Fruit fly (Drosophila melanogaster) S2 (cell line): ENCODE data around the gene CG4270.

ENCODE experiments used
- CG8478 ChIP-seq: fragments of >200 bp; optimal IDR thresholded peaks from 2 replicates; lab custom pipeline; 2018
- CTCF ChIP-seq, 2 experiments: fragments of >200 bp; optimal IDR thresholded peaks; 2 replicates each; lab custom pipeline; 2018

Gene CG4270

dm6 chr2L:2263142-2263541 is at the start of gene CG4270:
TSS of gene CG4270 (plus strand) at chr2L:2263442.
- TF ChIP-seq CTCF (optimal IDR thresholded peaks at IDR 0.05; lab: Kevin White, UChicago), result no peak
- TF ChIP-seq CG8478, result no peak

DNA sequence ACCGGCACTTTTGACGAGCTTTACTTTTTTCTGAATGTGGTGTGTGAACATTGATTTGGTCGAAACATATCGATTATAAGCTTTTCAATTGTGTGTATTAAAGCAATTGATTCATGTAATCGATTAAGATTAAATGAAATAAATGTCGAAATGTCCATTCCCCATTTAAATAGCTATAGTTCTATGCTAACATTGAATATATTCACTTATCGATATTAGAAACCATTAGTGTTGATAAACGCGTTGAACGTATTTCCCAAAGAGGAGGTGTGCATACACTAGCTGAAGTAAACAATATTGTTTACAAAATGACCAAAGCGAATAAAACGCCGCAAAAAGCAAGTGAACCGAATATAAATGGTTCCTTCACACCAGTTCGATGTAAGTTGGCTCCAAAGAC is 49.2 kb upstream of the CG4270 start, which contains the start of the genes Uch and CG34174:
Uch (minus strand) TSS at position 208 of the 400 bp plus-strand sequence.
CG34174 (plus strand) TSS at position 263 of the 400 bp plus-strand sequence.
- TF ChIP-seq CTCF (optimal IDR thresholded peaks at IDR 0.05; lab: Kevin White, UChicago) (no peak), CG8478 (no peak)

DNA sequence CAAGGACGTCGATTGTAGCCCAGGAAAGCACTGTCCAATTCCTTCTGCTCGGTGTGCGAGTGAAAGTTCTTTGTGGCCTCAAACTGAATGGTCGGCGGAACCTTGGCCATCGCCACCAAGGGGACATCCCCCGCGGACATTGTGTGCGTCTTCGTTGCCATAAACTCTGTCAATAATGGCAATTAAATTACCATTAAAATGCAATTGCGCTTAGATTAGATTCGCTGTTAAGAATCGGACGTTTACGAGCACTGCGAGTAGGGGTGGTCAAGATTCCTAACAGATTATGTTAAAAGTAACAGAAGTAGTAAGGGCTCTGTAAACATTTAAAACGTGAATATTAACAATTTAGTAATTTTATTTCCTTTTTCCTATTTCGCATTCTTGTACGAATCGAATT is 47.2 kb upstream of the CG4270 start, which contains the start of gene daed:
daed (minus strand) TSS at position 247 of the 400 bp plus-strand sequence.
- TF ChIP-seq CTCF (optimal IDR thresholded peaks at IDR 0.05; lab: Kevin White, UChicago), result no peak
- no peak for TF ChIP-seq CG8478

dm6 chr2L:2217067-2217684 is 46.1 kb upstream of the CG4270 start, which contains the start of the genes CG15386, CG42371 and mio:
TSS of gene CG15386 (minus strand) at chr2L:2217246.
TSS of gene CG42371 (minus strand) at chr2L:2217246.
TSS of gene mio (plus strand) at chr2L:2217290.
- TF ChIP-seq CG8478 (no peak), CTCF (optimal IDR thresholded peaks at IDR 0.05; lab: Kevin White, UChicago) (no peak)

DNA sequence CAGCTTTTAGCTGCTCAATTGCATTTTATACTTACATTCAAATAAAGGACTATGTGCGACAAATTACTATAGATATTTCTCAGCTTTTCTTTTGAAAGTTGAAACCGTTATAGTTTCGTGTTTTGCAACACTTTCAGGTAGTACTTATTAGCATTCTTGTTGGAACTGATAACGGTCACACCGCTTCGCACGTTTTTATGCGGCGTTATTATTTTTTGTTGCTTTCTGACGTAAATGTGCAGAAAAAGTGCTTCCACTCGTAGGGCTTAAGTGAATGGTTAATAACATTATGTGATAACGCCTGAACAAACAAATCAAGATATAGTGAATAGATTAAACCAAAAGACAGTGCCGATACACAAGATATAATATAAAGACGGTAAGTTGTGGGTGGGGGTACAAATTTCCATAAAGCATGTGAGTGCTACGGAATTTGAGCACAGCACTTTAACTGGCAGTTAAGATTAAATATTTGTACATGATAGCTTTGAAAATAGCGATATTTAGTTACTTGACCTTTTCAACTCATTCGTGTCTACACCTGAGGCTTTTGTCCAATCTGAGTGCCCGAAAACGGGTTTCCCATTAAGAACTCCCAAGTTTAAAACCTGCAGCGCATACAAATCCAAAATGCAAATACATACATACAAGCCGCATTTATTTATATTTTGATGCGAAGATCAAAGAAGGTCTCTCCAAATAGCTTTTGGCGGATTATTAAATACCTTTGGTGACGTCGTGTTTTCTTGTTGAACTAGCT is 42.5 kb upstream of the CG4270 start, which contains the start of gene papi:
papi (plus strand) TSS at position 176 of the 760 bp plus-strand sequence.
- TF ChIP-seq CTCF (optimal IDR thresholded peaks at IDR 0.05; lab: Kevin White, UChicago), result no peak
- no peak for TF ChIP-seq CG8478

DNA sequence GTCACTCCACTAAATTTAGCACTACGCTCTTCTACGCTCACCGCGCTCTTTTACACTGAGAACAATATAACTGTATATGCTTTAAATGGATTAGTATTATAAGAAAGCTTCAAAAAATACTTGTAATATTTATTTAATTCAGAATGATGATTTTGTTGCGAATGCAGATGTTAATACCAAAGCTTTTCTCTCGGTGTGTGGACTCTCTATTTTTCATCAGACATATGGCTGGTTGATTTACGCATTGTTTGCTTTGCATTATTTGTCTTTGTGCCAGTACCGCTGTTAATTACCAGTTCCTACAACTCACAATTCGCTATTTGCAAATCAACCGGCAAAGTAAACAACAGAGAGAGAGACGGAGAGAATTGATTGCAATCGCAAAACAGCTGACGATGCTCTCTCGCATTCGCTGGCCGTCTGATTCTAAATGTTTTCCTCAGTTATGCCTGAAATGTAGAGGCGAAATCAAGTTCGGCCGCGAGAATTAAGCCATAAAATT is 41.5 kb upstream of the CG4270 start:
- TF ChIP-seq CTCF (optimal IDR thresholded peaks at IDR 0.05; lab: Kevin White, UChicago), result no peak
- no peak for TF ChIP-seq CG8478

DNA sequence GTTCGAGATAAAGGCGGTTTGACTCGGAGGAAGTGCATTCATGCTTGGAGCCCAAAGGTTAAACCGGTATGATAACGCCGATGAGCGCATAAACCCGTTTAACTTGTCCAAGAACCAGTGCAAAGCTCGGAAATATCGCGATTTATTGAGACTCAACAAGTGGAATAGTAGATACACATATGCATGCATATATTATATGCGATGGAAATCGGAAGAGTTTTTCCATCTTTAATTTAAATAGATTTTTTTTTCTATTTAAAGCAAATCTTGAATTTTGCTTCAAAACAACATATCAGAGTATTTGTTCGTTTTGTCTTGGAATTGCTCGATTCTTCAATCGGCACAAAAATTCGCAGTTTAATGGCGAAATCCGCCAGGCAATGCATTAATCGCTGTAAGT is 40.9 kb upstream of the CG4270 start:
- TF ChIP-seq CG8478, result no peak
- TF ChIP-seq CTCF (optimal IDR thresholded peaks at IDR 0.05; lab: Kevin White, UChicago), result no peak

dm6 chr2L:2226259-2227121 is 36.8 kb upstream of the CG4270 start, which contains the start of the genes CG15387 and sau:
TSS of gene CG15387 (minus strand) at chr2L:2226294.
TSS of gene sau (plus strand) at chr2L:2226342.
- TF ChIP-seq CTCF (optimal IDR thresholded peaks at IDR 0.05; lab: Kevin White, UChicago) (no peak), CG8478 (no peak)

- TF ChIP-seq CG8478 (no peak), CTCF (optimal IDR thresholded peaks at IDR 0.05; lab: Kevin White, UChicago) (no peak)
Measured at dm6 chr2L:2227316-2227715, 35.9 kb upstream of the CG4270 start.

DNA sequence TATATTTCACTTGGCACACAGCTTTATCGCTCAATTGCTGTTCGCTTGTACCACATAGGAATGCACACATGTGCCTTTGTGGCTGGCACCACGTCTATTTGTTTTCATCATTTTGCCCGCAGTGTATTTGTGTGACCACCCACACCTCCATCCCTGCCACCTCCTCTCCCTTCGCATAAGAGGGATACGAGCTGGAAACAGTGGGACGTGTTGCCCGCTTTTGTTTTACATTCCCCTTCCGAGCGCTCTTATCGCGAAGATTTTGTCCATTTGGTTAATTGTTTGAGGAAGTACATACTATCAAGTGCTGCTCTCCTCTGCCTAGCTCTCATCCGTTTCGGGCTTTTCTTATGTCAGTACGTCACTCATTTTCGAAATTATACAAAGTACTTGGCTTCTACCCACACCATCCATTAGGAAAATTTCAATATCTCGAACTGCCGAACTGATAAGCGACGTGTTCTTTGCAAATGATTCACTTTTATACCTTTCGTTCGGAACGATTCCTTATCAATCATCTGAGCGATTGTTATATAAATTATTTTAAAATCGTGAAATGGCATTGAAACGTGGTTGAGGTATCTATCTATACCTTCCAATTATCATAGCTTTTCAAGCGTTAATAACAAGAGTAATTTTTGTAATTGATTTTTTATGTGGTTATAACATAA is 34.9 kb upstream of the CG4270 start:
- TF ChIP-seq CTCF (optimal IDR thresholded peaks at IDR 0.05; lab: Kevin White, UChicago) (no peak), CG8478 (no peak)

- TF ChIP-seq CTCF (optimal IDR thresholded peaks at IDR 0.05; lab: Kevin White, UChicago) (no peak), CG8478 (no peak)
Measured at dm6 chr2L:2236722-2237121, 26.5 kb upstream of the CG4270 start, which contains the start of gene Sec24CD. TSS of gene Sec24CD (minus strand) at chr2L:2236844.

dm6 chr2L:2238151-2238550 is 25.1 kb upstream of the CG4270 start, which contains the start of gene Tengl3:
TSS of gene Tengl3 (minus strand) at chr2L:2238251.
- TF ChIP-seq CTCF (optimal IDR thresholded peaks at IDR 0.05; lab: Kevin White, UChicago), result no peak
- no peak for TF ChIP-seq CG8478

dm6 chr2L:2239284-2239683 is 24.0 kb upstream of the CG4270 start, which contains the start of gene Tengl2:
TSS of gene Tengl2 (minus strand) at chr2L:2239384.
- TF ChIP-seq CG8478 (no peak), CTCF (optimal IDR thresholded peaks at IDR 0.05; lab: Kevin White, UChicago) (no peak)

dm6 chr2L:2240493-2240892 is 22.7 kb upstream of the CG4270 start, which contains the start of gene Tengl1:
TSS of gene Tengl1 (minus strand) at chr2L:2240593.
- TF ChIP-seq CTCF (optimal IDR thresholded peaks at IDR 0.05; lab: Kevin White, UChicago), result no peak
- no peak for TF ChIP-seq CG8478
